Worm (Caenorhabditis elegans) whole organism, midembryonic: Measurements from ENCODE around the gene gei-15.
A peak's percentile ranks its signal among the peaks of the same experiment; 100 is the strongest.

Source experiments
- T22C8.4 ChIP-seq: fragments of 200-800 bp; sonication (Bioruptor generic); IDR thresholded peaks from 2 replicates; pipeline ENCODE4 v1.3.6; 2022; ENCODE audit warnings: missing genetic modification characterization, missing compliant biosample characterization
- cog-1 ChIP-seq: sonication (generic microtip); optimal IDR thresholded peaks from 2 replicates; lab custom pipeline; 2016; ENCODE audit warnings: missing genetic modification characterization, missing compliant biosample characterization
- flt-1 ChIP-seq: fragments of 200-800 bp; sonication (Bioruptor generic); IDR thresholded peaks from 2 replicates; pipeline ENCODE4 v1.3.6; 2022; ENCODE audit warnings: missing genetic modification characterization, missing compliant biosample characterization
- klf-2 ChIP-seq: fragments of 200-800 bp; sonication (Bioruptor generic); conservative IDR thresholded peaks from 2 replicates; pipeline ENCODE4 v1.3.6; 2022; ENCODE audit warnings: missing genetic modification reagents, missing genetic modification characterization, missing compliant biosample characterization
- med-1 ChIP-seq: sonication (generic microtip); optimal IDR thresholded peaks from 2 replicates; lab custom pipeline; 2017; ENCODE audit warnings: missing genetic modification characterization, mild to moderate bottlenecking, missing compliant biosample characterization, antibody characterized with exemption, missing genetic modification reagents; ENCODE audit not compliant: insufficient read depth
- ref-1 ChIP-seq: fragments of 200-800 bp; sonication (Bioruptor generic); conservative IDR thresholded peaks from 2 replicates; pipeline ENCODE4 v1.3.6; 2022; ENCODE audit warnings: missing genetic modification reagents, missing genetic modification characterization, missing compliant biosample characterization
- tab-1 ChIP-seq: fragments of 200-800 bp; sonication (Bioruptor generic); IDR thresholded peaks from 2 replicates; pipeline ENCODE4 v1.3.6; 2022; ENCODE audit warnings: missing genetic modification characterization, missing compliant biosample characterization
- ztf-23 ChIP-seq: fragments of 200-800 bp; sonication (Bioruptor generic); IDR thresholded peaks from 2 replicates; pipeline ENCODE4 v1.3.6; 2022; ENCODE audit warnings: missing genetic modification reagents, missing genetic modification characterization, missing compliant biosample characterization
- ztf-29 ChIP-seq: fragments of 200-800 bp; sonication (Bioruptor generic); IDR thresholded peaks from 2 replicates; pipeline ENCODE4 v1.3.6; 2022; ENCODE audit warnings: missing genetic modification reagents, missing genetic modification characterization, missing compliant biosample characterization

gei-15 gene

DNA sequence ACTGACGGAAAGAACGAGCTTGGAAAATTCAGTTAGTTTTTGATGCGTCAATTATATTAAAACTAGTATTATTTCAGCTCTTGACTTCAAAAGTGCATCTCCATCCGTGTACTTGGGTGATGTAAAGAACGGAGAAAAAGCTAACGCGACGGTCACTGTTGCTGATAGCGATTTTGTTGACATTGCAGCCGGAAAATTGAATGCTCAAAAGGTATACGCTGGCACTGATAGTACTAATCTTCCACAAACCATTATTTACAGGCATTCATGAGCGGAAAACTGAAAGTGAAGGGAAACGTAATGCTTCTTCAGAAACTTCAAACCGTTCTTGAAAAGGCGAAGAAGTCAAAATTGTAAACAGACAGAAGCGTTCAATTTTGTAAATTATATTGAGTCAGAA, 3.4 kb downstream of the gei-15 start:
- TF ChIP-seq ztf-29 (GFP tag; lab: Robert Waterston, UW) (no peak), med-1 (GFP tag; lab: Kevin White, UChicago) (no peak), ref-1 (no peak)

DNA sequence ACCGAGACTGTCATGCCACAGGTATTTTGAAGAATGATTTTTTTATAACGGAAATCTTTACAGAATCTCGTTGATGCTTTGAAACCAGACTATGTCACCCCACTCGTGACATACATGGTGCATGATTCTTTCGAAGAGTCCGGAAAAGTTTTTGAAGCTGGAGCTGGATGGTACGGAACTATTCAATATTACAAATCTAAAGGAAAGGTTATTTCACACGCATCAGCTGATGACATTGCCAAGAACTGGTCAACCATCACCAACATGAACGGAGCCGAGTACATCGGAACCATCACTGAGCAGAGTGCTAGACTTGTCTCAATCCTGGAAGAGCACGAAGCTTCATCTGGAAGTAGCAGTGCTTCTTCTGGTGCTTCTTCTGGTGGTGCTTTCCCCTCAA, 3.9 kb downstream of the gei-15 start:
- TF ChIP-seq flt-1 (GFP tag; lab: Robert Waterston, UW) (no peak), T22C8.4 (no peak), ztf-23 (GFP tag; lab: Robert Waterston, UW) (no peak), ref-1 (no peak), med-1 (GFP tag; lab: Kevin White, UChicago) (no peak), cog-1 (tag; lab: Kevin White, UChicago) (no peak), klf-2 (GFP tag; lab: Robert Waterston, UW) (no peak), ztf-29 (GFP tag; lab: Robert Waterston, UW) (no peak), tab-1 (GFP tag; lab: Robert Waterston, UW) (no peak)

DNA sequence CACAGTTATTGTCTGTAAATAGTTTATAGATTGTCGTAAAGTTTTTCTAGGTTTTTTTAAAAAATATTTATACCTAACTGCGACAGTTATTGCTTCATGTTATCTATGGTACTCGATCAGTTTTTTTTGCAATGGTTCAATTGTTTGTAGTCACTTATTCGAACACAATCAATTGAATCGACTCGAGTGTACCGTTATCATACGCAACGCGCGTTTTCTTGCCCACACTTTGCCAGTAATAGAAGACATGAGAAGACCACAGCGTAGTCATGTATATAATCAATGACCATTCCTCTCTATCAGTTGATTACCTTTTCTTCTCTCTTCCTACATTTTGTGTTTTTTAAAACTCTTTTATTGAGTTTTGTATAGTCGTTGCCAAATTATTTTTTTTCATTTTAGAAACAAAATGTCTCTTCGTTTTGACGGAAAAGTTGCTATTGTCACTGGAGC, 5.0 kb downstream of the gei-15 start, which contains the start of gene dhs-28:
TSS of gene dhs-28 (plus strand) at position 403 of the 453 bp plus-strand sequence.
- TF ChIP-seq tab-1 (GFP tag; lab: Robert Waterston, UW), result no peak
- no peak for TF ChIP-seq flt-1 (GFP tag; lab: Robert Waterston, UW)
- no peak for TF ChIP-seq med-1 (GFP tag; lab: Kevin White, UChicago)
- no peak for TF ChIP-seq T22C8.4
- no peak for TF ChIP-seq ref-1
- no peak for TF ChIP-seq klf-2 (GFP tag; lab: Robert Waterston, UW)
- no peak for TF ChIP-seq ztf-29 (GFP tag; lab: Robert Waterston, UW)

- no peak for TF ChIP-seq flt-1 (GFP tag; lab: Robert Waterston, UW)
- no peak for TF ChIP-seq ztf-23 (GFP tag; lab: Robert Waterston, UW)
- no peak for TF ChIP-seq tab-1 (GFP tag; lab: Robert Waterston, UW)
- TF ChIP-seq ref-1, result no peak
- no peak for TF ChIP-seq med-1 (GFP tag; lab: Kevin White, UChicago)
- TF ChIP-seq T22C8.4, result no peak
Measured at ce11 chrX:6813025-6813424, 10.0 kb downstream of the gei-15 start.

DNA sequence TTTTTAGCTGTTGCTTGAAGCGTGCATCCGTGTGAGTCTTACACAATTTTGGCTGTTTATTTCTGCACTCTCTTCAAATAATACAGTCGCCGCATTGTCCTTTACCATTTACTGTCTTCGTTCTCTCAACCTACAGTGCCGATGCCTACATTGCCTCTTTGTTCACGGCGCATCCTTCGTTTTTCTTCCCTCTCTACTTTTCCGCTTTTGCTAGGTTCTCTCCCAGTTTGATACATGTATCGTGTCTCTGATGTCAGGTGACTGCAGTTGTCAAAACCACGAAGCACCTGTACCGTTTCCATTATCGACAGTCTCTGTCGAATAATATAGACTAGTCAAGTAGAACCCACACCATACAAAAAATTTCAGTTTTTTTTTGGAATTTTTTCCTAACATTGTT, 14.4 kb downstream of the gei-15 start:
- TF ChIP-seq ztf-23 (GFP tag; lab: Robert Waterston, UW) (no peak), T22C8.4 (no peak), med-1 (GFP tag; lab: Kevin White, UChicago) (no peak), ztf-29 (GFP tag; lab: Robert Waterston, UW) (no peak), tab-1 (GFP tag; lab: Robert Waterston, UW) (no peak), klf-2 (GFP tag; lab: Robert Waterston, UW) (no peak), ref-1 (no peak)

DNA sequence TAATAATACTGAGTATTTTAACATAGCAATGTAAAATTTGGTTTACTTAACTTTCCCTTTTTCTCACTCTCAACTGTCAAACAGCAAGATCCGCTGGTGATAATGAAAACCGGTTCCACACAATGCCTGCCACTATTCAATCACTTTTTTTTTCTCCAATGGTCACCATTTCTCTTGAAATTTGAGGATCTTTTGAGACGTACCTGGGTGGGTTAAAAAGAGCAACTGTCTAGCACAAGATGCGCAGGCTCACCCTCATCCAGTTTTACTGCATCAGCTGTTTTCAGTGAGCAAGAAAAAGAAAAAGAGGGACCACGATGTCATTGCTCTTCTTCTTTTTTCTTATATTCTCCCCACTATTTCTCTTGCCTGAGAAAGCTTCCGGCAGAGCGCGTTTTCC, 14.8 kb downstream of the gei-15 start:
- TF ChIP-seq flt-1 (GFP tag; lab: Robert Waterston, UW) (no peak), ref-1 (no peak), tab-1 (GFP tag; lab: Robert Waterston, UW) (no peak), cog-1 (tag; lab: Kevin White, UChicago) (no peak), med-1 (GFP tag; lab: Kevin White, UChicago) (no peak), ztf-23 (GFP tag; lab: Robert Waterston, UW) (no peak), ztf-29 (GFP tag; lab: Robert Waterston, UW) (no peak), T22C8.4 (no peak), klf-2 (GFP tag; lab: Robert Waterston, UW) (no peak)

ce11 chrX:6807137-6807861, 15.8 kb downstream of the gei-15 start:
- TF ChIP-seq med-1 (GFP tag; lab: Kevin White, UChicago), result no peak
- TF ChIP-seq flt-1 (GFP tag; lab: Robert Waterston, UW), result no peak
- no peak for TF ChIP-seq T22C8.4
- TF ChIP-seq ztf-29 (GFP tag; lab: Robert Waterston, UW), result no peak

DNA sequence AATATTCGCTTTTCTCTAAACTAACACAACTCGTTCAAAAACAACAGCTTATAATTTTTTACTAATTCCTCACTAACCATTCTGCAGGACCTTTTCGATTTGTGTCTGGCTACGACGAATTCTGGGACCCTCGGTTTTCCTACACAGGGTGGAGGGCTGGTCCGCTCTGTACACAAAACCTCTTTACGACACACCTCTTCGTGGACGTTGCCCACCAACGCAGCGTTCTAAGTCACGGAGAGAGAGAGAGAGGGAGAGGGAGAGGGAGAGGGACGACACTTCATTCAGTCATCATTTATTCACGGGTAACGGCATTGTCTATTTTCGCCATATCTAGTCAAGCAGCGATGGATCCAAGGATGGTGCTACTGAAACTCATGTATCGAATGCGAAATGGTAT, 16.6 kb downstream of the gei-15 start, which contains the start of gene atg-2:
TSS of gene atg-2 (plus strand) at position 301 of the 400 bp plus-strand sequence.
- no peak for TF ChIP-seq T22C8.4
- no peak; the same call in 1 of the 2 replicates for TF ChIP-seq ztf-23 (GFP tag; lab: Robert Waterston, UW)
- TF ChIP-seq klf-2 (GFP tag; lab: Robert Waterston, UW), result no peak
- 0 out of 2 replicates have a peak, but pooled peaks have one; percentile 35 for TF ChIP-seq tab-1 (GFP tag; lab: Robert Waterston, UW)
- no peak for TF ChIP-seq ref-1
- no peak for TF ChIP-seq cog-1 (tag; lab: Kevin White, UChicago)
- TF ChIP-seq med-1 (GFP tag; lab: Kevin White, UChicago), result no peak

- TF ChIP-seq ztf-23 (GFP tag; lab: Robert Waterston, UW) (no peak), ztf-29 (GFP tag; lab: Robert Waterston, UW) (no peak), cog-1 (tag; lab: Kevin White, UChicago) (no peak), med-1 (GFP tag; lab: Kevin White, UChicago) (no peak), tab-1 (GFP tag; lab: Robert Waterston, UW) (no peak), flt-1 (GFP tag; lab: Robert Waterston, UW) (no peak), klf-2 (GFP tag; lab: Robert Waterston, UW) (no peak), ref-1 (no peak), T22C8.4 (no peak)
Measured at ce11 chrX:6805427-6805826, 17.6 kb downstream of the gei-15 start.

ce11 chrX:6804857-6805256, 18.2 kb downstream of the gei-15 start:
- TF ChIP-seq cog-1 (tag; lab: Kevin White, UChicago) (no peak), tab-1 (GFP tag; lab: Robert Waterston, UW) (no peak), klf-2 (GFP tag; lab: Robert Waterston, UW) (no peak), ztf-23 (GFP tag; lab: Robert Waterston, UW) (no peak), flt-1 (GFP tag; lab: Robert Waterston, UW) (no peak), ztf-29 (GFP tag; lab: Robert Waterston, UW) (no peak), T22C8.4 (no peak), ref-1 (no peak), med-1 (GFP tag; lab: Kevin White, UChicago) (no peak)
